Fruit fly (Drosophila melanogaster): ENCODE results near the gene CG6576.

- TF ChIP-seq ttk (optimal IDR thresholded peaks at IDR 0.05) (no peak), h (optimal IDR thresholded peaks at IDR 0.05) (no peak), Sin3A (optimal IDR thresholded peaks at IDR 0.05) (no peak), insv (optimal IDR thresholded peaks at IDR 0.05) (no peak), psq (optimal IDR thresholded peaks at IDR 0.05) (no peak), Myc (optimal IDR thresholded peaks at IDR 0.05) (no peak)
Observed at dm6 chr3L:8707821-8708220, 48.0 kb upstream of the CG6576 start.

Data from Kc167 (cell line).